Worm (Caenorhabditis elegans) whole organism, early embryonic: ENCODE measurements around the gene srx-41.

Experiments
- B0310.2 ChIP-seq: sonication (generic microtip); optimal IDR thresholded peaks from 2 replicates; lab custom pipeline; 2016; ENCODE audit warnings: mild to moderate bottlenecking, missing genetic modification characterization, missing compliant biosample characterization
- F13C5.2 ChIP-seq: sonication (generic microtip); optimal IDR thresholded peaks from 2 replicates; lab custom pipeline; 2017; ENCODE audit warnings: mild to moderate bottlenecking, missing genetic modification characterization, inconsistent platforms, missing compliant biosample characterization
- aly-1 ChIP-seq: sonication (generic microtip); optimal IDR thresholded peaks from 2 replicates; lab custom pipeline; 2016; ENCODE audit warnings: missing genetic modification characterization, missing compliant biosample characterization
- ama-1 ChIP-seq: fragments of 150-350 bp; optimal IDR thresholded peaks from 2 replicates; lab custom pipeline; 2014
- ceh-13 ChIP-seq: fragments of 200-800 bp; sonication (Bioruptor generic); optimal IDR thresholded peaks from 2 replicates; lab custom pipeline; 2018; ENCODE audit warnings: mild to moderate bottlenecking, missing genetic modification characterization, missing compliant biosample characterization
- ceh-36 ChIP-seq: sonication (generic microtip); optimal IDR thresholded peaks from 2 replicates; lab custom pipeline; 2016; ENCODE audit warnings: missing genetic modification characterization, inconsistent platforms, missing compliant biosample characterization
- ets-7 ChIP-seq: sonication (generic microtip); optimal IDR thresholded peaks from 2 replicates; lab custom pipeline; 2016; ENCODE audit warnings: missing genotype, missing genetic modification characterization, missing compliant biosample characterization
- flt-1 ChIP-seq: fragments of 200-800 bp; sonication (Bioruptor generic); IDR thresholded peaks from 2 replicates; pipeline ENCODE4 v1.3.6; 2022; ENCODE audit warnings: missing genetic modification characterization, missing compliant biosample characterization
- hmbx-1 ChIP-seq: sonication (generic microtip); optimal IDR thresholded peaks from 2 replicates; lab custom pipeline; 2016; ENCODE audit warnings: mild to moderate bottlenecking, missing genetic modification characterization, missing compliant biosample characterization
- hmg-4 ChIP-seq: fragments of 200-800 bp; sonication (Bioruptor generic); optimal IDR thresholded peaks from 2 replicates; lab custom pipeline; 2018; ENCODE audit warnings: mild to moderate bottlenecking, missing genetic modification characterization, missing compliant biosample characterization
- hnd-1 ChIP-seq: sonication (generic microtip); optimal IDR thresholded peaks from 2 replicates; lab custom pipeline; 2016; ENCODE audit warnings: missing genetic modification characterization, missing compliant biosample characterization
- pes-1 ChIP-seq: fragments of 200-800 bp; sonication (Bioruptor generic); IDR thresholded peaks from 2 replicates; pipeline ENCODE4 v1.3.6; 2022; ENCODE audit warnings: missing genetic modification reagents, missing genetic modification characterization, missing compliant biosample characterization
- scrt-1 ChIP-seq: fragments of 200-800 bp; sonication (Bioruptor generic); IDR thresholded peaks from 2 replicates; pipeline ENCODE4 v1.3.6; 2022; ENCODE audit warnings: missing genetic modification characterization, missing compliant biosample characterization
- sea-1 ChIP-seq: fragments of 200-800 bp; sonication (Bioruptor generic); conservative IDR thresholded peaks from 2 replicates; pipeline ENCODE4 v1.3.6; 2022; ENCODE audit warnings: missing genetic modification characterization, missing compliant biosample characterization
- tbx-11 ChIP-seq: fragments of 200-800 bp; sonication (Bioruptor generic); IDR thresholded peaks from 2 replicates; pipeline ENCODE4 v1.3.6; 2022; ENCODE audit warnings: missing genetic modification characterization, missing compliant biosample characterization
- tbx-37 ChIP-seq: fragments of 200-800 bp; sonication (Bioruptor generic); conservative IDR thresholded peaks from 2 replicates; pipeline ENCODE4 v1.3.6; 2022; ENCODE audit warnings: missing genetic modification reagents, missing genetic modification characterization, missing compliant biosample characterization
- tra-4 ChIP-seq: sonication (generic microtip); optimal IDR thresholded peaks from 2 replicates; lab custom pipeline; 2017; ENCODE audit warnings: missing genetic modification characterization, missing compliant biosample characterization

The srx-41 gene

ce11 chrV:3592099-3592498 is 44.9 kb downstream of the srx-41 start, which contains the start of gene T22F3.12:
TSS of gene T22F3.12 (minus strand) at chrV:3592199.
- TF ChIP-seq tbx-37 (no peak), hmbx-1 (no peak), ceh-13 (GFP tag; lab: Kevin White, UChicago) (no peak)

ce11 chrV:3588223-3588622 is 48.8 kb downstream of the srx-41 start:
- TF ChIP-seq pes-1 (GFP tag; lab: Robert Waterston, UW), result 0 out of 2 replicates have a peak, but pooled peaks have one; percentile 23
- TF ChIP-seq B0310.2 (tag; lab: Kevin White, UChicago), result no peak

- TF ChIP-seq hmg-4 (GFP tag; lab: Kevin White, UChicago), result peak; percentile 61
- TF ChIP-seq F13C5.2, result peak; percentile 59
- no peak for TF ChIP-seq tra-4 (tag; lab: Kevin White, UChicago)
- no peak; the same call in 1 of the 2 replicates for TF ChIP-seq flt-1
- TF ChIP-seq ets-7 (tag; lab: Kevin White, UChicago), result no peak
- peak; percentile 68; the same call in 1 of the 2 replicates for TF ChIP-seq sea-1 (GFP tag; lab: Robert Waterston, UW)
- TF ChIP-seq hnd-1, result peak; percentile 28
- TF ChIP-seq ceh-36, result peak; percentile 60
- no peak for TF ChIP-seq tbx-37
- no peak for TF ChIP-seq ceh-13 (GFP tag; lab: Kevin White, UChicago)
- TF ChIP-seq pes-1 (GFP tag; lab: Robert Waterston, UW), result peak; percentile 84
- TF ChIP-seq B0310.2 (tag; lab: Kevin White, UChicago), result peak; percentile 52
- TF ChIP-seq scrt-1, result peak; percentile 45; the same call in 1 of the 2 replicates
- TF ChIP-seq aly-1, result no peak
- no peak for TF ChIP-seq ama-1 (lab: Kevin White, UChicago)
- peak; percentile 55; the same call in 1 of the 2 replicates for TF ChIP-seq tbx-11 (GFP tag; lab: Robert Waterston, UW)
- no peak for TF ChIP-seq hmbx-1
Measured at ce11 chrV:3587633-3588032, 49.4 kb downstream of the srx-41 start.

- TF ChIP-seq hmg-4 (GFP tag; lab: Kevin White, UChicago) (peak; percentile 6), ama-1 (lab: Kevin White, UChicago) (no peak)
Measured at ce11 chrV:3586014-3586689, 50.8 kb downstream of the srx-41 start, which contains the start of the genes rpl-11.1 and T22F3.2. TSS of gene rpl-11.1 (minus strand) at chrV:3586064. TSS of gene T22F3.2 (plus strand) at chrV:3586639.

- no peak for TF ChIP-seq tbx-11 (GFP tag; lab: Robert Waterston, UW)
- no peak for TF ChIP-seq hnd-1
- no peak for TF ChIP-seq aly-1
Measured at ce11 chrV:3585011-3585410, 52.0 kb downstream of the srx-41 start.
